ENCODE assay signal across 6 fruit fly cellular contexts in the genomic region with DNA sequence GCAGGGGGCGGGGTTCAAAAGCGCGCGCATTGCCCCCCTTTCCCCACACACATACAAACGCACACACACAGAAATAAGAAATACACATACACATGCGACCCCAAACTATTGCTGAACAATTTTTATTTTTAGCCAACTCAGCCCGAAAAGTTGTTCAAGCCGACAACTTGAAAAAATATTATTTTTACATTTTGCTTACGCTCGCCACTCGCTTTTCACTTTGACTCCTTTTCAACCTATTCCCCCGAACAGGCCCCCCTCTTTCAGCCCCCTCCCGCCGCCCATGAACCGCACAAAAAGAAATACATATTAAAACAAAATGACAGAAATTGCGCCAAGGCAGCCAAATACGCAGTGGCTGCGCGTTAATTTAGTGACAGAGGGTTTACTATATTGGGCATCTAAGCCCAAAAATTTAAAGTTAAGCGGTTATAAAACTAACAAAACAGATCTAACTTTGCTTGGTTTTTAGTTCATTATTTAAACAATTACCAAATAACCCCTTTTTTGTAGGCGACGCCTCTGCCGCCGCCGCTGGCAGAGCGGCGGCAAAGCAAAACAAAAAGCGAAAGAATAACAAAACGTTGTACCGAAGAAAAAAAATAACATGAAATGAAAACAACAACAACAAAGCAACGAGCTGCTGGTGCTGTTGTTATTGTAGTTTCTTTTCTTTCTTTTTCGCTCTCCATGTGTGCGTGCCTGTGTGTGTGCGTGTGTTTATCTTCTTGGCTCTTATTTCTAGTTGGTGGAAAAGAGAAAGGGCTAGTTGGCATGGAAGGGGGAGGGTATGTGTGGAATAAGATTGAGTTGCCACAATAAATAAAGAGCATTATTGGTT.
TF ChIP-seq lines count a peak whose summit lies in the region.

No protein-coding gene starts in this region.

- peak; percentile 80 for TF ChIP-seq CTCF in whole organism, embryonic (GFP tag; optimal IDR thresholded peaks at IDR 0.05; lab: Kevin White, UChicago)

TF ChIP-seq in Kc167, 6 proteins besides CTCF, POLR2A, EP300 and RAD21:
- TF ChIP-seq ttk (optimal IDR thresholded peaks at IDR 0.05; lab: Kevin White, UChicago): no peak
- peak; percentile 75 for TF ChIP-seq psq (optimal IDR thresholded peaks at IDR 0.05; lab: Kevin White, UChicago)

TF ChIP-seq in whole organism, adult, 20 proteins besides CTCF, POLR2A, EP300 and RAD21 (continues in another document):
- TF ChIP-seq tj (GFP tag; optimal IDR thresholded peaks at IDR 0.05; lab: Kevin White, UChicago) (peak; percentile 100), bab1 (GFP tag; optimal IDR thresholded peaks at IDR 0.05; lab: Kevin White, UChicago) (peak; percentile 100), kay (GFP tag; lab: Kevin White, UChicago; ENCODE audit: borderline replicate concordance) (peak; percentile 98), CG14711 (tag; optimal IDR thresholded peaks at IDR 0.05; lab: Kevin White, UChicago) (peak; percentile 99), Clk (GFP tag; optimal IDR thresholded peaks at IDR 0.05; lab: Kevin White, UChicago) (peak; percentile 99), cnc (optimal IDR thresholded peaks at IDR 0.05; lab: Kevin White, UChicago) (no peak), CG5204 (GFP tag; optimal IDR thresholded peaks at IDR 0.05; lab: Kevin White, UChicago) (peak; percentile 98), CG33017 (tag; optimal IDR thresholded peaks at IDR 0.05; lab: Kevin White, UChicago) (peak; percentile 99), CG11617 (GFP tag; optimal IDR thresholded peaks at IDR 0.05; lab: Kevin White, UChicago) (peak; percentile 100), cic (GFP tag; optimal IDR thresholded peaks at IDR 0.05; lab: Kevin White, UChicago) (peak; percentile 96), CG7045 (GFP tag; optimal IDR thresholded peaks at IDR 0.05; lab: Kevin White, UChicago) (peak; percentile 99), CG7101 (tag; optimal IDR thresholded peaks at IDR 0.05; lab: Kevin White, UChicago) (peak; percentile 100), toe (GFP tag; optimal IDR thresholded peaks at IDR 0.05; lab: Kevin White, UChicago) (peak; percentile 98), pad (GFP tag; optimal IDR thresholded peaks at IDR 0.05; lab: Kevin White, UChicago) (peak; percentile 97), ovo (GFP tag; optimal IDR thresholded peaks at IDR 0.05; lab: Kevin White, UChicago) (peak; percentile 99)

TF ChIP-seq in whole organism, embryonic, 481 proteins besides CTCF, POLR2A, EP300 and RAD21 (continues in another document):
- TF ChIP-seq CG7372 (GFP tag; IDR thresholded peaks at IDR 0.05; lab: Robert Waterston, UW) (peak; percentile 100), dpn (GFP tag; optimal IDR thresholded peaks at IDR 0.05; lab: Kevin White, UChicago) (peak; percentile 100), peb (GFP tag; IDR thresholded peaks at IDR 0.05; lab: Robert Waterston, UW) (peak; percentile 99), CG6854 (GFP tag; optimal IDR thresholded peaks at IDR 0.05; lab: Kevin White, UChicago) (peak; percentile 100), Mad (GFP tag; optimal IDR thresholded peaks at IDR 0.05; lab: Kevin White, UChicago) (peak; percentile 100), nerfin-2 (GFP tag; IDR thresholded peaks at IDR 0.05; lab: Robert Waterston, UW; ENCODE audit: partially characterized antibody) (no peak), cato (GFP tag; optimal IDR thresholded peaks at IDR 0.05; lab: Kevin White, UChicago; ENCODE audit: borderline replicate concordance) (peak; percentile 100), CG31224 (GFP tag; IDR thresholded peaks at IDR 0.05; lab: Robert Waterston, UW) (peak; percentile 99), unpg (GFP tag; optimal IDR thresholded peaks at IDR 0.05; lab: Kevin White, UChicago) (peak; percentile 100), CG11560 (tag; IDR thresholded peaks at IDR 0.05; lab: Robert Waterston, UW) (peak; percentile 96), PHDP (tag; optimal IDR thresholded peaks at IDR 0.05; lab: Kevin White, UChicago) (peak; percentile 100), BEAF-32 (GFP tag; optimal IDR thresholded peaks at IDR 0.05; lab: Kevin White, UChicago) (peak; percentile 50), CG1602 (GFP tag; optimal IDR thresholded peaks at IDR 0.05; lab: Kevin White, UChicago) (peak; percentile 100), lov (optimal IDR thresholded peaks at IDR 0.05; lab: Kevin White, UChicago) (no peak), lov (GFP tag; IDR thresholded peaks at IDR 0.05; lab: Robert Waterston, UW) (peak; percentile 100), CG11085 (GFP tag; IDR thresholded peaks at IDR 0.05; lab: Robert Waterston, UW) (peak; percentile 100)

TF ChIP-seq in whole organism, prepupa, 60 proteins besides CTCF, POLR2A, EP300 and RAD21 (continues in another document):
- TF ChIP-seq CG8319 (GFP tag; optimal IDR thresholded peaks at IDR 0.05; lab: Kevin White, UChicago) (peak; percentile 100), CG6276 (GFP tag; optimal IDR thresholded peaks at IDR 0.05; lab: Kevin White, UChicago) (peak; percentile 100), svp (GFP tag; lab: Kevin White, UChicago) (peak; percentile 100), CG1621 (tag; optimal IDR thresholded peaks at IDR 0.05; lab: Kevin White, UChicago) (peak; percentile 100), dac (GFP tag; optimal IDR thresholded peaks at IDR 0.05; lab: Kevin White, UChicago) (peak; percentile 100), Hr4 (GFP tag; optimal IDR thresholded peaks at IDR 0.05; lab: Kevin White, UChicago) (peak; percentile 100), OdsH (GFP tag; optimal IDR thresholded peaks at IDR 0.05; lab: Kevin White, UChicago) (peak; percentile 100), CG32006 (GFP tag; optimal IDR thresholded peaks at IDR 0.05; lab: Kevin White, UChicago) (peak; percentile 100), CG3919 (GFP tag; optimal IDR thresholded peaks at IDR 0.05; lab: Kevin White, UChicago) (peak; percentile 100), pdm3 (GFP tag; optimal IDR thresholded peaks at IDR 0.05; lab: Kevin White, UChicago) (peak; percentile 100), cyc (GFP tag; optimal IDR thresholded peaks at IDR 0.05; lab: Kevin White, UChicago) (peak; percentile 100), Lpt (GFP tag; optimal IDR thresholded peaks at IDR 0.05; lab: Kevin White, UChicago) (peak; percentile 100), Met (GFP tag; optimal IDR thresholded peaks at IDR 0.05; lab: Kevin White, UChicago) (peak; percentile 100), CG7368 (GFP tag; optimal IDR thresholded peaks at IDR 0.05; lab: Kevin White, UChicago) (peak; percentile 100), eg (GFP tag; IDR thresholded peaks at IDR 0.05; lab: Robert Waterston, UW) (peak; percentile 100), Sox15 (GFP tag; optimal IDR thresholded peaks at IDR 0.05; lab: Kevin White, UChicago) (peak; percentile 100)

TF ChIP-seq in whole organism, pupa, 21 proteins besides CTCF, POLR2A, EP300 and RAD21 (continues in another document):
- TF ChIP-seq CG34367 (tag; optimal IDR thresholded peaks at IDR 0.05; lab: Kevin White, UChicago): peak; percentile 100
- TF ChIP-seq rn (GFP tag; IDR thresholded peaks at IDR 0.05; lab: Robert Waterston, UW): peak; percentile 99
- TF ChIP-seq fd96Ca (GFP tag; IDR thresholded peaks at IDR 0.05; lab: Robert Waterston, UW): peak; percentile 100
- TF ChIP-seq CG14655 (GFP tag; optimal IDR thresholded peaks at IDR 0.05; lab: Kevin White, UChicago): peak; percentile 100
- peak; percentile 100 for TF ChIP-seq CG15710 (tag; optimal IDR thresholded peaks at IDR 0.05; lab: Kevin White, UChicago)
- TF ChIP-seq Snoo (tag; optimal IDR thresholded peaks at IDR 0.05; lab: Kevin White, UChicago): peak; percentile 100
- peak; percentile 100 for TF ChIP-seq gl (tag; optimal IDR thresholded peaks at IDR 0.05; lab: Kevin White, UChicago)
- peak; percentile 100 for TF ChIP-seq CG12605 (GFP tag; IDR thresholded peaks at IDR 0.05; lab: Robert Waterston, UW)
- peak; percentile 100 for TF ChIP-seq CG8159 (tag; optimal IDR thresholded peaks at IDR 0.05; lab: Kevin White, UChicago)
- peak; percentile 100 for TF ChIP-seq Pif1B (GFP tag; optimal IDR thresholded peaks at IDR 0.05; lab: Kevin White, UChicago)
- peak; percentile 100 for TF ChIP-seq Ets98B (GFP tag; IDR thresholded peaks at IDR 0.05; lab: Robert Waterston, UW)
- TF ChIP-seq CG13204 (GFP tag; optimal IDR thresholded peaks at IDR 0.05; lab: Kevin White, UChicago): peak; percentile 99
- TF ChIP-seq CG17806 (tag; optimal IDR thresholded peaks at IDR 0.05; lab: Kevin White, UChicago): peak; percentile 100
- peak; percentile 100 for TF ChIP-seq Pif1A (GFP tag; optimal IDR thresholded peaks at IDR 0.05; lab: Kevin White, UChicago)
- TF ChIP-seq CG32121 (GFP tag; IDR thresholded peaks at IDR 0.05; lab: Robert Waterston, UW): peak; percentile 100
- TF ChIP-seq CG8301 (tag; optimal IDR thresholded peaks at IDR 0.05; lab: Kevin White, UChicago): peak; percentile 100
- peak; percentile 99 for TF ChIP-seq CG10348 (GFP tag; IDR thresholded peaks at IDR 0.05; lab: Robert Waterston, UW)
- peak; percentile 87 for TF ChIP-seq EcR (GFP tag; optimal IDR thresholded peaks at IDR 0.05; lab: Kevin White, UChicago)

TF ChIP-seq in whole organism, wandering third instar larva, 38 proteins besides CTCF, POLR2A, EP300 and RAD21 (continues in another document):
- TF ChIP-seq Vsx2 (GFP tag; optimal IDR thresholded peaks at IDR 0.05; lab: Kevin White, UChicago; ENCODE audit: partially characterized antibody) (no peak), Mio (GFP tag; optimal IDR thresholded peaks at IDR 0.05; lab: Kevin White, UChicago) (peak; percentile 98), ey (GFP tag; optimal IDR thresholded peaks at IDR 0.05; lab: Kevin White, UChicago) (peak; percentile 100), Abd-B (GFP tag; optimal IDR thresholded peaks at IDR 0.05; lab: Kevin White, UChicago) (no peak), jim (GFP tag; optimal IDR thresholded peaks at IDR 0.05; lab: Kevin White, UChicago) (peak; percentile 97), brk (GFP tag; optimal IDR thresholded peaks at IDR 0.05; lab: Kevin White, UChicago) (peak; percentile 98), OdsH (GFP tag; optimal IDR thresholded peaks at IDR 0.05; lab: Kevin White, UChicago) (peak; percentile 100), dl (GFP tag; optimal IDR thresholded peaks at IDR 0.05; lab: Kevin White, UChicago; ENCODE audit: insufficient read depth in 1 of 2, partially characterized antibody in 2 of 2) (no peak), HLH106 (tag; optimal IDR thresholded peaks at IDR 0.05; lab: Kevin White, UChicago) (peak; percentile 100), Dif (GFP tag; optimal IDR thresholded peaks at IDR 0.05; lab: Kevin White, UChicago; ENCODE audit: partially characterized antibody) (no peak), Hr83 (GFP tag; optimal IDR thresholded peaks at IDR 0.05; lab: Kevin White, UChicago; ENCODE audit: poor library complexity, severe bottlenecking) (peak; percentile 98), h (GFP tag; optimal IDR thresholded peaks at IDR 0.05; lab: Kevin White, UChicago) (peak; percentile 100), dsf (GFP tag; optimal IDR thresholded peaks at IDR 0.05; lab: Kevin White, UChicago; ENCODE audit: borderline replicate concordance) (peak; percentile 99), Hnf4 (GFP tag; optimal IDR thresholded peaks at IDR 0.05; lab: Kevin White, UChicago) (peak; percentile 100), fru (GFP tag; optimal IDR thresholded peaks at IDR 0.05; lab: Kevin White, UChicago) (peak; percentile 100), woc (GFP tag; optimal IDR thresholded peaks at IDR 0.05; lab: Kevin White, UChicago) (peak; percentile 99), Sp1 (GFP tag; optimal IDR thresholded peaks at IDR 0.05; lab: Kevin White, UChicago) (peak; percentile 100), usp (GFP tag; optimal IDR thresholded peaks at IDR 0.05; lab: Kevin White, UChicago) (peak; percentile 49)
